Worm (Caenorhabditis elegans) whole organism, midembryonic: ENCODE data around the gene ctsa-2.

Experiments
- cog-1 ChIP-seq: sonication (generic microtip); optimal IDR thresholded peaks from 2 replicates; lab custom pipeline; 2016; ENCODE audit warnings: missing genetic modification characterization, missing compliant biosample characterization
- klf-2 ChIP-seq: fragments of 200-800 bp; sonication (Bioruptor generic); conservative IDR thresholded peaks from 2 replicates; pipeline ENCODE4 v1.3.6; 2022; ENCODE audit warnings: missing genetic modification reagents, missing genetic modification characterization, missing compliant biosample characterization
- med-1 ChIP-seq: sonication (generic microtip); optimal IDR thresholded peaks from 2 replicates; lab custom pipeline; 2017; ENCODE audit warnings: missing genetic modification characterization, mild to moderate bottlenecking, missing compliant biosample characterization, antibody characterized with exemption, missing genetic modification reagents; ENCODE audit not compliant: insufficient read depth
- tab-1 ChIP-seq: fragments of 200-800 bp; sonication (Bioruptor generic); IDR thresholded peaks from 2 replicates; pipeline ENCODE4 v1.3.6; 2022; ENCODE audit warnings: missing genetic modification characterization, missing compliant biosample characterization
- ztf-23 ChIP-seq: fragments of 200-800 bp; sonication (Bioruptor generic); IDR thresholded peaks from 2 replicates; pipeline ENCODE4 v1.3.6; 2022; ENCODE audit warnings: missing genetic modification reagents, missing genetic modification characterization, missing compliant biosample characterization
- ztf-29 ChIP-seq: fragments of 200-800 bp; sonication (Bioruptor generic); IDR thresholded peaks from 2 replicates; pipeline ENCODE4 v1.3.6; 2022; ENCODE audit warnings: missing genetic modification reagents, missing genetic modification characterization, missing compliant biosample characterization

ce11 chrX:6433688-6434087 lies 3.3 kb upstream of the ctsa-2 start, which contains the start of gene K10C2.2:
- TF ChIP-seq ztf-29: no peak
- no peak for TF ChIP-seq tab-1 (GFP tag; lab: Robert Waterston, UW)
- no peak for TF ChIP-seq ztf-23 (GFP tag; lab: Robert Waterston, UW)
- TF ChIP-seq cog-1: no peak
- no peak for TF ChIP-seq med-1 (GFP tag; lab: Kevin White, UChicago)
- no peak for TF ChIP-seq klf-2 (GFP tag; lab: Robert Waterston, UW)
